Worm (Caenorhabditis elegans): ENCODE measurements around the gene sox-4.

The sox-4 gene

DNA sequence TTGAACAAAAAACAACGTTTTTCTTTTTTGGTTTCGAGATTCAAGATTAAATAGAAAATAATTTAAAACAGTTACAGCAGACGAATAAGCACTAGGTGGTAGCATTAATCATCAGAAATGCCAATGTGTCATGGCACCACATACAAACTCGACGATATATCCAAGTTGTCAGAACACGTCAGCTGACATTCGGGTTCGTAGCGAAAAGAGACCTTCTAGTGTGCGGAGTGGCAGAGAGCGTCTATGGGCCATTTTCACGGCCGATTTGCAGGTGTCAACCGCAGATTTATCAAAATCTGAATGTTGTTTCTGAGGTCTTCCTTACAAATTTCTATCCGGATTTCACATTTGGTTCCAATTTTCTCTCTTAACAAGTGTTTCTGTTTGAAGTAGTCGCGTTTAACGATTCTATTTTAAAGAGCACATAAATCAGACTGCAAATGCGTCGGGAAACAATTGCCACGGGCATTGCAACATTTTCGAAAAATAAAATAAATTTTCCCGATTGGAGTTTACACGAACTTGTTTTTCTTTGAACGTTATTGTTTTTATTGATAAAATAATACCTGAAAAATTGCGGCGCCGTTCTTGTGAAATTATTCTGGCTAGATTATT is 20.6 kb downstream of the sox-4 start:
- TF ChIP-seq hmg-20 (GFP tag; IDR thresholded peaks at IDR 0.05) (no peak), nhr-90 (tag; optimal IDR thresholded peaks at IDR 0.05) (no peak), tlf-1 (GFP tag; optimal IDR thresholded peaks at IDR 0.05) (no peak), mxl-1 (tag; optimal IDR thresholded peaks at IDR 0.05) (no peak), ceh-58 (GFP tag; IDR thresholded peaks at IDR 0.05) (no peak), tbp1 (GFP tag; optimal IDR thresholded peaks at IDR 0.05) (no peak), dpff-1 (tag; optimal IDR thresholded peaks at IDR 0.05) (no peak), lir-1 (GFP tag; conservative IDR thresholded peaks at IDR 0.05) (no peak), unc-130 (GFP tag; optimal IDR thresholded peaks at IDR 0.05) (no peak)

DNA sequence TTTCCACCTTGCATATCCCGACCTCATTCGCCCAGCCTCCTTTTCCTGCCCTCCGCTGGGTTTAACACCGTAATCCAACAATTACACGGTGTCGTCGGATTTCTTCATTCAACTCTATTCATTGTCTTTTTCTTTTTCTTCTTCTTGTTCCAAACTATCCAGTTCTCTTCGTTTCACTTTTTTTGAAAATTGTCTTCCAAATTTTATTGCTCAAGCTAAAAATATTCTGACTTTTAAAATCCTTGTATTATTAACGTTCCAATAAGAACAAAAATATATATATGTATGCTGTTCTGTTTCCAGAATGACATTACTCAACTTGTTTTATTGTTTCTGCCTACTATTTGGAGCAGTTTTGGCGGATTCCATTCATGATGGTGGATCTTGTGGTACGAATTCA is 28.9 kb downstream of the sox-4 start, which contains the start of gene wrt-6:
TSS of gene wrt-6 (plus strand) at position 301 of the 400 bp plus-strand sequence.
- TF ChIP-seq C17E4.6 (GFP tag; IDR thresholded peaks at IDR 0.05) = no peak
- no peak for TF ChIP-seq lin-54 (GFP tag; optimal IDR thresholded peaks at IDR 0.05)
- TF ChIP-seq rec-8 (tag; optimal IDR thresholded peaks at IDR 0.05) = no peak
- no peak for TF ChIP-seq nhr-120 (GFP tag; IDR thresholded peaks at IDR 0.05)
- TF ChIP-seq mxl-1 (tag; optimal IDR thresholded peaks at IDR 0.05) = no peak
- no peak for TF ChIP-seq bed-1 (GFP tag; IDR thresholded peaks at IDR 0.05)
- no peak for TF ChIP-seq dox-1 (GFP tag; IDR thresholded peaks at IDR 0.05)
- TF ChIP-seq nfya-1 (tag; optimal IDR thresholded peaks at IDR 0.05; ENCODE audit: borderline replicate concordance, insufficient read depth) = no peak
- no peak for TF ChIP-seq tbx-9 (tag; optimal IDR thresholded peaks at IDR 0.05; ENCODE audit: borderline replicate concordance)
- no peak for TF ChIP-seq hlh-26 (GFP tag; conservative IDR thresholded peaks at IDR 0.05)
- TF ChIP-seq D2030.7 (GFP tag; IDR thresholded peaks at IDR 0.05) = no peak
- TF ChIP-seq nfyb-1 (GFP tag; IDR thresholded peaks at IDR 0.05) = no peak
- no peak for TF ChIP-seq ztf-26 (tag; optimal IDR thresholded peaks at IDR 0.05)
- TF ChIP-seq egrh-3 (GFP tag; IDR thresholded peaks at IDR 0.05) = no peak
- no peak for TF ChIP-seq lsl-1 (GFP tag; optimal IDR thresholded peaks at IDR 0.05)
- TF ChIP-seq sea-2 (GFP tag; IDR thresholded peaks at IDR 0.05) = no peak
- no peak for TF ChIP-seq ets-4 (GFP tag; optimal IDR thresholded peaks at IDR 0.05)
- TF ChIP-seq ceh-58 (GFP tag; IDR thresholded peaks at IDR 0.05) = no peak

DNA sequence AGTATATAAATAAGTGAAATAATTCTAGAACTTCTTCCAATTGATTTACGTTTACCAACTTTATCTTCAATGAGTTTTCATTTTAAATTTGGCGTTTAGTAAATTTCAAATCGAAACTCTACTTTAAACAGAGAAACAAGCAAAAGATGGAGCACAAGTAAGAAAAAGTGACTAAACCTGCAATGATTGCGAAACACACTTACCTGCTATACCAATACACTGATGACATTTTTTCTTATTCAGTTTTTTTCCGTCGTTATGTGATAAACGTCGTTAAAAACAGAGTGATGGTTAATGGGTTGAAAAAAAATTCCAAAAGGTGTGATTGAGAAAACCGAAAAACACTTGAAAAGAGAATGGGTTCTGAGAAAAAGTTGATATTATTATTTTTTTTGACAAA is 35.0 kb downstream of the sox-4 start:
- TF ChIP-seq cebp-1 (GFP tag; IDR thresholded peaks at IDR 0.05) = peak; percentile 80; the same call in 1 of the 2 replicates
- TF ChIP-seq cebp-1 (tag; optimal IDR thresholded peaks at IDR 0.05) = no peak
- TF ChIP-seq rec-8 (tag; optimal IDR thresholded peaks at IDR 0.05) = no peak
- TF ChIP-seq nhr-80 (tag; optimal IDR thresholded peaks at IDR 0.05) = peak; percentile 53
- TF ChIP-seq akir-1 (GFP tag; optimal IDR thresholded peaks at IDR 0.05) = no peak

DNA sequence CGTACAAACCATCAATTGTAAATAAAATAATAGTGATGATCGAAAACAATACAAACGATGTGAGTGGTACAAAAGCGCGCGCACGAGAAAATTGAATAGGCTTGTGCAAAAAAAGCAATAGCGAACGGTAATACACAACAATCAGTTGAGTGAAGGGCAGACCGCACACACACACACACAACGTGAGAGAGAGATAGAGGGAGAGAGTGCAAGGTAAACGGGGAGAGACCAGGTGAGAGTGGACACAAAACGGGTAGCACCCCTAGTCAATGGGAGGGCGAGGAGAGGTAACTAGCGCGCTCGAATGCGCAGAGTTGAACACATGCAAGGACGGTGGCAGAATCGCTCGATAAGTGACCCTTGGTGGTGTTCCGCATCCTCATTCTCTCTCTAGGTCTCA is 36.6 kb downstream of the sox-4 start:
- TF ChIP-seq F37B4.10 (GFP tag; IDR thresholded peaks at IDR 0.05) (no peak), K11D2.4 (GFP tag; IDR thresholded peaks at IDR 0.05) (no peak), sdz-38 (tag; optimal IDR thresholded peaks at IDR 0.05) (no peak), xnd-1 (tag; optimal IDR thresholded peaks at IDR 0.05) (no peak), hlh-26 (GFP tag; conservative IDR thresholded peaks at IDR 0.05) (no peak), dox-1 (GFP tag; IDR thresholded peaks at IDR 0.05) (peak; percentile 47), akir-1 (GFP tag; optimal IDR thresholded peaks at IDR 0.05) (peak; percentile 22), aptf-3 (GFP tag; IDR thresholded peaks at IDR 0.05) (no peak), hmg-1.2 (GFP tag; IDR thresholded peaks at IDR 0.05) (peak; percentile 42; the same call in 1 of the 2 replicates), zfh-2 (GFP tag; conservative IDR thresholded peaks at IDR 0.05) (peak; percentile 81), cebp-1 (GFP tag; IDR thresholded peaks at IDR 0.05) (peak; percentile 23; the same call in 1 of the 2 replicates), cebp-1 (tag; optimal IDR thresholded peaks at IDR 0.05) (peak; percentile 45), ceh-27 (GFP tag; optimal IDR thresholded peaks at IDR 0.05) (peak; percentile 38), nhr-80 (tag; optimal IDR thresholded peaks at IDR 0.05) (peak; percentile 82), hmg-20 (GFP tag; IDR thresholded peaks at IDR 0.05) (0 out of 2 replicates have a peak, but pooled peaks have one; percentile 22), ets-4 (GFP tag; optimal IDR thresholded peaks at IDR 0.05) (peak; percentile 64)

Data from whole organism, young adult.